Worm (Caenorhabditis elegans): ENCODE measurements around the gene ZC190.7.

Gene ZC190.7

ce11 chrV:8658577-8659362, 27.9 kb downstream of the ZC190.7 start (continued):
- TF ChIP-seq dpl-1 (GFP tag; optimal IDR thresholded peaks at IDR 0.05) (no peak), lin-14 (GFP tag; optimal IDR thresholded peaks at IDR 0.05) (peak; percentile 77), unc-62 (GFP tag; optimal IDR thresholded peaks at IDR 0.05) (no peak), dsc-1 (tag; optimal IDR thresholded peaks at IDR 0.05) (peak; percentile 8), ama-1 (optimal IDR thresholded peaks at IDR 0.05) (no peak), tbx-2 (tag; optimal IDR thresholded peaks at IDR 0.05) (peak; percentile 8), nhr-11 (tag; optimal IDR thresholded peaks at IDR 0.05) (no peak), sup-37 (GFP tag; optimal IDR thresholded peaks at IDR 0.05) (peak; percentile 13), blmp-1 (tag; optimal IDR thresholded peaks at IDR 0.05) (peak; percentile 56), tlp-1 (tag; optimal IDR thresholded peaks at IDR 0.05) (no peak), ztf-4 (tag; optimal IDR thresholded peaks at IDR 0.05) (peak; percentile 7), nhr-77 (tag; optimal IDR thresholded peaks at IDR 0.05) (no peak), nhr-76 (tag; optimal IDR thresholded peaks at IDR 0.05) (no peak), lin-13 (GFP tag; optimal IDR thresholded peaks at IDR 0.05) (no peak), lsy-2 (tag; optimal IDR thresholded peaks at IDR 0.05) (peak in 1 of 2 experiments; percentile 52), nhr-19 (GFP tag; conservative IDR thresholded peaks at IDR 0.05) (no peak), nhr-47 (tag; optimal IDR thresholded peaks at IDR 0.05) (no peak)

DNA sequence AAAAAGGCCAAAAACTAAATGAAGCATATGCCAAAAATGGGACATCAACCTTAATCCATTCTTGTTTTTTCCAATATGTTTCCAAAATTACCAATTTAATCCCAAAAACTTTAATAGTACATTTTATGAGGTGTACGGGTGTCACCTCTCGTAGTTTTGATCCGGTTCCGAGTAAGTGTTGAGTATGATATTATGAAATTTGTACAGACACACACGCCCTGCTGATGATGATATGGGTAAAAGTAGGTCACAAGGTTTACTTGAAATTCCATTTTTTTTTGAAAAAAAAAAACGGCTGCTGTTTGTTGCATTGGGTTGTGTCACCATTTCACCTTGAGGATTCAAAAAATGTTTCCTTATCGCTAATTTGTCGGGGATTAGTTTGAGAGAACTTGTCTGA, 28.8 kb downstream of the ZC190.7 start:
- TF ChIP-seq nhr-85 (tag) (peak; percentile 51), nhr-77 (tag; optimal IDR thresholded peaks at IDR 0.05) (no peak), sptf-1 (tag; optimal IDR thresholded peaks at IDR 0.05) (no peak), lin-35 (GFP tag; optimal IDR thresholded peaks at IDR 0.05) (peak in 1 of 2 experiments; percentile 3), skn-1 (tag; optimal IDR thresholded peaks at IDR 0.05) (peak; percentile 80), efl-1 (optimal IDR thresholded peaks at IDR 0.05) (no peak), efl-1 (GFP tag; optimal IDR thresholded peaks at IDR 0.05 in 1 of 2) (peak in 1 of 2 experiments; percentile 79)

- TF ChIP-seq sox-4 (tag; optimal IDR thresholded peaks at IDR 0.05) (no peak), isw-1 (GFP tag; IDR thresholded peaks at IDR 0.05) (no peak), hlh-17 (GFP tag; optimal IDR thresholded peaks at IDR 0.05; ENCODE audit: borderline replicate concordance) (no peak), hlh-4 (tag; optimal IDR thresholded peaks at IDR 0.05) (no peak), elt-3 (tag; optimal IDR thresholded peaks at IDR 0.05) (no peak), lir-3 (tag; optimal IDR thresholded peaks at IDR 0.05; ENCODE audit: poor library complexity) (no peak), aha-1 (tag; optimal IDR thresholded peaks at IDR 0.05) (no peak), tlp-1 (tag; optimal IDR thresholded peaks at IDR 0.05) (no peak), lin-35 (GFP tag; optimal IDR thresholded peaks at IDR 0.05) (peak in 1 of 2 experiments; percentile 48), lin-14 (GFP tag; optimal IDR thresholded peaks at IDR 0.05) (peak; percentile 70), elt-2 (tag; optimal IDR thresholded peaks at IDR 0.05) (peak; percentile 41), ztf-4 (tag; optimal IDR thresholded peaks at IDR 0.05) (no peak), ceh-82 (tag; optimal IDR thresholded peaks at IDR 0.05) (no peak), pag-3 (tag; optimal IDR thresholded peaks at IDR 0.05; ENCODE audit: borderline replicate concordance, insufficient read depth) (no peak), irx-1 (tag; optimal IDR thresholded peaks at IDR 0.05) (no peak), fkh-10 (GFP tag; optimal IDR thresholded peaks at IDR 0.05) (no peak), unc-98 (GFP tag; IDR thresholded peaks at IDR 0.05) (no peak), nhr-237 (tag; optimal IDR thresholded peaks at IDR 0.05) (no peak), nhr-20 (tag; optimal IDR thresholded peaks at IDR 0.05) (no peak), skn-1 (tag; optimal IDR thresholded peaks at IDR 0.05) (no peak), nhr-90 (tag; optimal IDR thresholded peaks at IDR 0.05; ENCODE audit: poor library complexity) (no peak), ztf-11 (tag; optimal IDR thresholded peaks at IDR 0.05) (no peak), lsy-2 (tag; optimal IDR thresholded peaks at IDR 0.05) (no peak), C04F5.9 (tag; optimal IDR thresholded peaks at IDR 0.05) (no peak), nhr-47 (tag; optimal IDR thresholded peaks at IDR 0.05) (no peak), aly-2 (tag; optimal IDR thresholded peaks at IDR 0.05) (no peak), zip-4 (GFP tag; optimal IDR thresholded peaks at IDR 0.05) (no peak), unc-86 (tag; optimal IDR thresholded peaks at IDR 0.05) (no peak), nhr-84 (tag; optimal IDR thresholded peaks at IDR 0.05) (no peak), lin-15B (tag; optimal IDR thresholded peaks at IDR 0.05) (no peak)
Measured at ce11 chrV:8654460-8655419, 31.9 kb downstream of the ZC190.7 start.
